Worm (Caenorhabditis elegans): ENCODE results near the gene Y57G11C.1147.

- TF ChIP-seq ZK546.5 (tag; optimal IDR thresholded peaks at IDR 0.05) (no peak), ama-1 (optimal IDR thresholded peaks at IDR 0.05) (no peak), snpc-4 (tag; optimal IDR thresholded peaks at IDR 0.05) (peak; percentile 42), ceh-82 (tag; optimal IDR thresholded peaks at IDR 0.05) (no peak), fos-1 (tag; optimal IDR thresholded peaks at IDR 0.05) (no peak), nhr-11 (tag; optimal IDR thresholded peaks at IDR 0.05) (no peak), pha-4 (tag; optimal IDR thresholded peaks at IDR 0.05) (peak; percentile 76)
Observed at ce11 chrIV:14786374-14787136, 10.8 kb downstream of the Y57G11C.1147 start, which contains the start of gene melo-1.
